Fruit fly (Drosophila melanogaster) whole organism, embryonic: ENCODE data around the gene Cpn.

ENCODE experiments used
- Awh ChIP-seq: fragments of 200-800 bp; sonication (Bioruptor generic); IDR thresholded peaks from 2 replicates; pipeline ENCODE4, ENCODE4 v1.3.6; 2022; ENCODE audit warnings: missing biosample characterization, missing genetic modification characterization
- BEAF-32 ChIP-seq: fragments of 200-800 bp; sonication (Bioruptor generic); optimal IDR thresholded peaks from 3 replicates; lab custom pipeline; 2017; ENCODE audit warnings: missing biosample characterization, missing genetic modification characterization, mild to moderate bottlenecking, moderate library complexity, missing genetic modification reagents
- Bgb ChIP-seq: fragments of 200-800 bp; sonication (Bioruptor generic); IDR thresholded peaks from 2 replicates; pipeline ENCODE4 v1.3.6; 2022; ENCODE audit warnings: missing biosample characterization, missing genetic modification characterization; ENCODE audit not compliant: partially characterized antibody
- Blimp-1 ChIP-seq: fragments of 200-800 bp; sonication (Bioruptor generic); optimal IDR thresholded peaks from 3 replicates; lab custom pipeline; 2018; ENCODE audit warnings: missing biosample characterization, missing genetic modification characterization, mild to moderate bottlenecking, moderate library complexity, missing genetic modification reagents
- CG1024 ChIP-seq: fragments of 200-800 bp; sonication (Bioruptor generic); IDR thresholded peaks from 2 replicates; pipeline ENCODE4 v1.3.6; 2022; ENCODE audit warnings: missing biosample characterization, missing genetic modification characterization
- CG10267 ChIP-seq: fragments of 200-800 bp; sonication (Bioruptor generic); optimal IDR thresholded peaks from 2 replicates; lab custom pipeline; 2018; ENCODE audit warnings: missing biosample characterization, mild to moderate bottlenecking, missing genetic modification characterization, moderate library complexity
- CG10979 ChIP-seq: fragments of 200-800 bp; sonication (Bioruptor generic); optimal IDR thresholded peaks from 2 replicates; lab custom pipeline; 2018; ENCODE audit warnings: missing biosample characterization, mild to moderate bottlenecking, missing genetic modification characterization, moderate library complexity
- CG11695 ChIP-seq: fragments of 200-800 bp; sonication (Bioruptor generic); IDR thresholded peaks from 3 replicates; pipeline ENCODE4 v1.3.6; 2022; ENCODE audit warnings: missing biosample characterization, missing genetic modification characterization
- CG12299 ChIP-seq: fragments of 200-800 bp; sonication (Bioruptor generic); optimal IDR thresholded peaks from 2 replicates; lab custom pipeline; 2018; ENCODE audit warnings: missing biosample characterization, mild to moderate bottlenecking, missing genetic modification characterization
- CG12391 ChIP-seq: fragments of 200-800 bp; sonication (Bioruptor generic); optimal IDR thresholded peaks from 3 replicates; lab custom pipeline; 2018; ENCODE audit warnings: missing biosample characterization, mild to moderate bottlenecking, missing genetic modification characterization, moderate library complexity
- CG13287 ChIP-seq: fragments of 200-800 bp; sonication (Bioruptor generic); IDR thresholded peaks from 2 replicates; pipeline ENCODE4 v1.3.6; 2022; ENCODE audit warnings: missing biosample characterization, missing genetic modification characterization; ENCODE audit not compliant: partially characterized antibody
- CG14710 ChIP-seq: fragments of 200-800 bp; sonication (Bioruptor generic); optimal IDR thresholded peaks from 3 replicates; lab custom pipeline; 2019; ENCODE audit warnings: missing biosample characterization, mild to moderate bottlenecking, missing genetic modification characterization, moderate library complexity
- CG16813 ChIP-seq: fragments of 200-800 bp; sonication (Bioruptor generic); IDR thresholded peaks from 3 replicates; pipeline ENCODE4 v1.3.6; 2022; ENCODE audit warnings: missing biosample characterization, missing genetic modification characterization; ENCODE audit not compliant: partially characterized antibody
- CG1832 ChIP-seq: fragments of 200-800 bp; sonication (Bioruptor generic); optimal IDR thresholded peaks from 2 replicates; lab custom pipeline; 2017; ENCODE audit warnings: missing biosample characterization, mild to moderate bottlenecking, missing genetic modification characterization, inconsistent platforms
- CG18599 ChIP-seq: fragments of 200-800 bp; sonication (Bioruptor generic); optimal IDR thresholded peaks from 3 replicates; lab custom pipeline; 2017; ENCODE audit warnings: missing biosample characterization, missing genetic modification characterization, mild to moderate bottlenecking, moderate library complexity, missing genetic modification reagents
- CG2875 ChIP-seq: fragments of 200-800 bp; sonication (Bioruptor generic); optimal IDR thresholded peaks from 2 replicates; lab custom pipeline; 2017; ENCODE audit warnings: missing biosample characterization, mild to moderate bottlenecking, missing genetic modification characterization, missing genetic modification reagents
- CG3163 ChIP-seq: fragments of 200-800 bp; sonication (Bioruptor generic); optimal IDR thresholded peaks from 3 replicates; lab custom pipeline; 2016; ENCODE audit warnings: missing biosample characterization, missing genetic modification characterization
- CG32532 ChIP-seq: fragments of 200-800 bp; sonication (Bioruptor generic); IDR thresholded peaks from 2 replicates; pipeline ENCODE4 v1.3.6; 2022; ENCODE audit warnings: missing biosample characterization, missing genetic modification characterization
- CG33557 ChIP-seq: fragments of 200-800 bp; sonication (Bioruptor generic); optimal IDR thresholded peaks from 2 replicates; lab custom pipeline; 2019; ENCODE audit warnings: missing biosample characterization, mild to moderate bottlenecking, missing genetic modification characterization, moderate library complexity
- CG34376 ChIP-seq: fragments of 200-800 bp; sonication (Bioruptor generic); optimal IDR thresholded peaks from 2 replicates; lab custom pipeline; 2018; ENCODE audit warnings: missing biosample characterization, mild to moderate bottlenecking, missing genetic modification characterization
- CG6683 ChIP-seq: fragments of 200-800 bp; sonication (Bioruptor generic); optimal IDR thresholded peaks from 2 replicates; lab custom pipeline; 2017; ENCODE audit warnings: missing biosample characterization, mild to moderate bottlenecking, missing genetic modification characterization, missing genetic modification reagents
- CG9437 ChIP-seq: fragments of 200-800 bp; sonication (Bioruptor generic); optimal IDR thresholded peaks from 2 replicates; lab custom pipeline; 2018; ENCODE audit warnings: missing biosample characterization, mild to moderate bottlenecking, missing genetic modification characterization
- H2.0 ChIP-seq: fragments of 200-800 bp; sonication (Bioruptor generic); IDR thresholded peaks from 2 replicates; pipeline ENCODE4 v1.3.6; 2022; ENCODE audit warnings: missing biosample characterization, missing genetic modification characterization
- HmgZ ChIP-seq: fragments of 200-800 bp; sonication (Bioruptor generic); optimal IDR thresholded peaks from 2 replicates; lab custom pipeline; 2018; ENCODE audit warnings: missing biosample characterization, mild to moderate bottlenecking, missing genetic modification characterization
- Hmr ChIP-seq: fragments of 200-800 bp; sonication (Bioruptor generic); optimal IDR thresholded peaks from 3 replicates; lab custom pipeline; 2017; ENCODE audit warnings: mild to moderate bottlenecking, missing biosample characterization, missing genetic modification reagents, missing genetic modification characterization
- Jarid2 ChIP-seq: fragments of 200-800 bp; sonication (Bioruptor generic); optimal IDR thresholded peaks from 3 replicates; lab custom pipeline; 2017; ENCODE audit warnings: mild to moderate bottlenecking, missing biosample characterization, missing genetic modification reagents, missing genetic modification characterization
- Myb ChIP-seq: fragments of 200-800 bp; sonication (Bioruptor generic); optimal IDR thresholded peaks from 2 replicates; lab custom pipeline; 2016; ENCODE audit warnings: missing biosample characterization, missing genetic modification characterization
- Oli ChIP-seq: fragments of 200-800 bp; sonication (Bioruptor generic); optimal IDR thresholded peaks from 2 replicates; lab custom pipeline; 2018; ENCODE audit warnings: missing biosample characterization, mild to moderate bottlenecking, missing genetic modification characterization, moderate library complexity
- Six4 ChIP-seq: fragments of 200-800 bp; sonication (Bioruptor generic); optimal IDR thresholded peaks from 2 replicates; lab custom pipeline; 2016; ENCODE audit warnings: missing biosample characterization, missing genetic modification characterization
- Sry-β ChIP-seq: fragments of 200-800 bp; sonication (Bioruptor generic); optimal IDR thresholded peaks from 2 replicates; lab custom pipeline; 2018; ENCODE audit warnings: missing biosample characterization, mild to moderate bottlenecking, missing genetic modification characterization, moderate library complexity
- aop ChIP-seq: fragments of 200-800 bp; sonication (Bioruptor generic); IDR thresholded peaks from 2 replicates; pipeline ENCODE4 v1.3.6; 2022; ENCODE audit warnings: missing biosample characterization, missing genetic modification characterization
- crc ChIP-seq: fragments of 200-800 bp; sonication (Bioruptor generic); optimal IDR thresholded peaks from 2 replicates; lab custom pipeline; 2016; ENCODE audit warnings: missing biosample characterization, missing genetic modification characterization
- ewg ChIP-seq: fragments of 200-800 bp; sonication (Bioruptor generic); optimal IDR thresholded peaks from 3 replicates; lab custom pipeline; 2017; ENCODE audit warnings: mild to moderate bottlenecking, missing biosample characterization, missing genetic modification reagents, missing genetic modification characterization
- fd3F ChIP-seq: fragments of 200-800 bp; sonication (Bioruptor generic); optimal IDR thresholded peaks from 2 replicates; lab custom pipeline; 2018; ENCODE audit warnings: missing biosample characterization, mild to moderate bottlenecking, missing genetic modification characterization, moderate library complexity
- fru ChIP-seq: fragments of >200 bp; optimal IDR thresholded peaks from 2 replicates; lab custom pipeline; 2017
- fu2 ChIP-seq: fragments of 200-800 bp; sonication (Bioruptor generic); optimal IDR thresholded peaks from 2 replicates; lab custom pipeline; 2016; ENCODE audit warnings: missing biosample characterization, missing genetic modification characterization
- gcm ChIP-seq: fragments of 200-800 bp; sonication (Bioruptor generic); optimal IDR thresholded peaks from 2 replicates; lab custom pipeline; 2019; ENCODE audit warnings: missing biosample characterization, mild to moderate bottlenecking, missing genetic modification characterization, moderate library complexity
- nerfin-2 ChIP-seq: fragments of 200-800 bp; sonication (Bioruptor generic); IDR thresholded peaks from 2 replicates; pipeline ENCODE4 v1.3.6; 2022; ENCODE audit warnings: missing biosample characterization, missing genetic modification characterization; ENCODE audit not compliant: partially characterized antibody
- nmo ChIP-seq: fragments of 200-800 bp; sonication (Bioruptor generic); optimal IDR thresholded peaks from 2 replicates; lab custom pipeline; 2018; ENCODE audit warnings: missing biosample characterization, mild to moderate bottlenecking, missing genetic modification characterization, moderate library complexity
- oc ChIP-seq: fragments of 200-800 bp; sonication (Bioruptor generic); optimal IDR thresholded peaks from 2 replicates; lab custom pipeline; 2018; ENCODE audit warnings: missing biosample characterization, mild to moderate bottlenecking, missing genetic modification characterization, moderate library complexity
- psq ChIP-seq: fragments of 200-800 bp; sonication (Bioruptor generic); optimal IDR thresholded peaks from 2 replicates; lab custom pipeline; 2017; ENCODE audit warnings: missing biosample characterization, missing genetic modification characterization
- rib ChIP-seq: fragments of 200-800 bp; sonication (Bioruptor generic); IDR thresholded peaks from 2 replicates; pipeline ENCODE4 v1.3.6; 2022; ENCODE audit warnings: missing biosample characterization, missing genetic modification characterization
- row ChIP-seq: fragments of 200-800 bp; sonication (Bioruptor generic); IDR thresholded peaks from 3 replicates; pipeline ENCODE4 v1.3.6; 2022; ENCODE audit warnings: missing biosample characterization, missing genetic modification characterization
- slbo ChIP-seq: fragments of 200-800 bp; sonication (Bioruptor generic); IDR thresholded peaks from 2 replicates; pipeline ENCODE4 v1.3.6; 2022; ENCODE audit warnings: missing biosample characterization, missing genetic modification characterization
- trem ChIP-seq: fragments of 200-800 bp; optimal IDR thresholded peaks from 3 replicates; lab custom pipeline; 2019; ENCODE audit warnings: missing biosample characterization, mild to moderate bottlenecking, missing genetic modification characterization, moderate library complexity
- vnd ChIP-seq: fragments of 200-800 bp; sonication (Bioruptor generic); IDR thresholded peaks from 3 replicates; pipeline ENCODE4 v1.3.6; 2022; ENCODE audit warnings: missing biosample characterization, missing genetic modification characterization; ENCODE audit not compliant: partially characterized antibody
- vvl ChIP-seq: fragments of 200-800 bp; sonication (Bioruptor generic); IDR thresholded peaks from 2 replicates; pipeline ENCODE4 v1.3.6; 2022; ENCODE audit warnings: missing biosample characterization, missing genetic modification characterization
- wor ChIP-seq: fragments of 200-800 bp; sonication (Bioruptor generic); IDR thresholded peaks from 2 replicates; pipeline ENCODE4 v1.3.6; 2022; ENCODE audit warnings: missing biosample characterization, missing genetic modification characterization

Gene Cpn

dm6 chr3R:12128151-12128970 lies 37.6 kb downstream of the Cpn start, which contains the start of gene CG4702 (continued):
- no peak for TF ChIP-seq gcm (GFP tag; lab: Kevin White, UChicago)
- no peak for TF ChIP-seq CG10267 (tag; lab: Kevin White, UChicago)
- no peak for TF ChIP-seq CG2875 (GFP tag; lab: Kevin White, UChicago)
- TF ChIP-seq wor (GFP tag; lab: Robert Waterston, UW) = no peak
- no peak for TF ChIP-seq HmgZ (tag; lab: Kevin White, UChicago)
- TF ChIP-seq CG12391 (tag; lab: Kevin White, UChicago) = no peak
- no peak for TF ChIP-seq fru (lab: Kevin White, UChicago)
- TF ChIP-seq CG10979 (tag; lab: Kevin White, UChicago) = no peak
- TF ChIP-seq crc = no peak
- no peak for TF ChIP-seq Jarid2 (GFP tag; lab: Kevin White, UChicago)
- TF ChIP-seq psq = no peak
- TF ChIP-seq slbo = no peak
- TF ChIP-seq Awh = no peak
- TF ChIP-seq CG16813 = no peak
- no peak for TF ChIP-seq H2.0 (GFP tag; lab: Robert Waterston, UW)
- peak; percentile 63; the same call in 2 of the 3 replicates for TF ChIP-seq row (GFP tag; lab: Robert Waterston, UW)
- TF ChIP-seq Hmr = no peak
- TF ChIP-seq Oli (tag; lab: Kevin White, UChicago) = no peak
- no peak for TF ChIP-seq CG32532 (GFP tag; lab: Robert Waterston, UW)
- TF ChIP-seq vnd (GFP tag; lab: Robert Waterston, UW) = no peak
- TF ChIP-seq CG34376 = no peak
- TF ChIP-seq CG1024 (GFP tag; lab: Robert Waterston, UW) = no peak
- peak; percentile 91 for TF ChIP-seq Sry-β (GFP tag; lab: Kevin White, UChicago)
- TF ChIP-seq CG33557 (GFP tag; lab: Kevin White, UChicago) = no peak
- TF ChIP-seq Six4 (GFP tag; lab: Kevin White, UChicago) = no peak
- TF ChIP-seq BEAF-32 = peak; percentile 26
- no peak for TF ChIP-seq ewg (GFP tag; lab: Kevin White, UChicago)
- no peak for TF ChIP-seq CG13287
- TF ChIP-seq CG11695 (GFP tag; lab: Robert Waterston, UW) = no peak
- TF ChIP-seq, all 482 proteins: peak for 20

dm6 chr3R:12125431-12126027 lies 40.5 kb downstream of the Cpn start:
- TF ChIP-seq CG12299 (no peak), Myb (GFP tag; lab: Kevin White, UChicago) (no peak), fd3F (GFP tag; lab: Kevin White, UChicago) (no peak), trem (tag; lab: Kevin White, UChicago) (no peak), fu2 (no peak), CG14710 (no peak), Blimp-1 (GFP tag; lab: Kevin White, UChicago) (peak; percentile 70)

- TF ChIP-seq CG9437 (GFP tag; lab: Kevin White, UChicago) = no peak
- no peak for TF ChIP-seq CG6683 (GFP tag; lab: Kevin White, UChicago)
- no peak for TF ChIP-seq aop (GFP tag; lab: Robert Waterston, UW)
- no peak for TF ChIP-seq CG3163 (GFP tag; lab: Kevin White, UChicago)
- TF ChIP-seq nerfin-2 = no peak
- TF ChIP-seq CG18599 (GFP tag; lab: Kevin White, UChicago) = no peak
- no peak for TF ChIP-seq oc (tag; lab: Kevin White, UChicago)
- 0 out of 2 replicates have a peak, but pooled peaks have one; percentile 15 for TF ChIP-seq vvl (GFP tag; lab: Robert Waterston, UW)
- TF ChIP-seq rib (GFP tag; lab: Robert Waterston, UW) = no peak
- no peak for TF ChIP-seq nmo (GFP tag; lab: Kevin White, UChicago)
- no peak for TF ChIP-seq Bgb (GFP tag; lab: Robert Waterston, UW)
- no peak for TF ChIP-seq CG1832
Measured at dm6 chr3R:12124843-12125242, 41.1 kb downstream of the Cpn start.
